Fruit fly (Drosophila melanogaster) whole organism, embryonic: ENCODE data around the gene CG11581.

ENCODE experiments used
- BEAF-32 ChIP-seq: fragments of 200-800 bp; sonication (Bioruptor generic); optimal IDR thresholded peaks from 3 replicates; lab custom pipeline; 2017; ENCODE audit warnings: missing biosample characterization, missing genetic modification characterization, mild to moderate bottlenecking, moderate library complexity, missing genetic modification reagents
- Blimp-1 ChIP-seq: fragments of 200-800 bp; sonication (Bioruptor generic); optimal IDR thresholded peaks from 3 replicates; lab custom pipeline; 2018; ENCODE audit warnings: missing biosample characterization, missing genetic modification characterization, mild to moderate bottlenecking, moderate library complexity, missing genetic modification reagents
- CG10209 ChIP-seq: fragments of 200-800 bp; sonication (Bioruptor generic); optimal IDR thresholded peaks from 3 replicates; lab custom pipeline; 2017; ENCODE audit warnings: missing biosample characterization, mild to moderate bottlenecking, missing genetic modification characterization, missing genetic modification reagents
- CG1024 ChIP-seq: fragments of 200-800 bp; sonication (Bioruptor generic); IDR thresholded peaks from 2 replicates; pipeline ENCODE4 v1.3.6; 2022; ENCODE audit warnings: missing biosample characterization, missing genetic modification characterization
- CG10959 ChIP-seq: fragments of 200-800 bp; sonication (Bioruptor generic); IDR thresholded peaks from 2 replicates; pipeline ENCODE4 v1.3.6; 2022; ENCODE audit warnings: missing biosample characterization, missing genetic modification characterization
- CG11696 ChIP-seq: fragments of 200-800 bp; sonication (Bioruptor generic); IDR thresholded peaks from 2 replicates; pipeline ENCODE4 v1.3.6; 2022; ENCODE audit warnings: missing biosample characterization, missing genetic modification characterization
- CG15601 ChIP-seq: fragments of 200-800 bp; sonication (Bioruptor generic); optimal IDR thresholded peaks from 3 replicates; lab custom pipeline; 2019; ENCODE audit warnings: missing biosample characterization, mild to moderate bottlenecking, missing genetic modification characterization, moderate library complexity
- CG17359 ChIP-seq: fragments of 200-800 bp; sonication (Bioruptor generic); optimal IDR thresholded peaks from 3 replicates; lab custom pipeline; 2018; ENCODE audit warnings: missing biosample characterization, mild to moderate bottlenecking, missing genetic modification characterization, moderate library complexity
- CG2875 ChIP-seq: fragments of 200-800 bp; sonication (Bioruptor generic); optimal IDR thresholded peaks from 2 replicates; lab custom pipeline; 2017; ENCODE audit warnings: missing biosample characterization, mild to moderate bottlenecking, missing genetic modification characterization, missing genetic modification reagents
- CG3281 ChIP-seq: fragments of 200-800 bp; sonication (Bioruptor generic); optimal IDR thresholded peaks from 3 replicates; lab custom pipeline; 2017; ENCODE audit warnings: missing biosample characterization, mild to moderate bottlenecking, missing genetic modification characterization
- CG7372 ChIP-seq: fragments of 200-800 bp; sonication (Bioruptor generic); IDR thresholded peaks from 2 replicates; pipeline ENCODE4 v1.3.6; 2022; ENCODE audit warnings: missing biosample characterization, missing genetic modification characterization
- CG8281 ChIP-seq: fragments of 200-800 bp; sonication (Bioruptor generic); optimal IDR thresholded peaks from 2 replicates; lab custom pipeline; 2018; ENCODE audit warnings: missing biosample characterization, mild to moderate bottlenecking, missing genetic modification characterization, moderate library complexity
- Fer3 ChIP-seq: fragments of 200-800 bp; sonication (Bioruptor generic); optimal IDR thresholded peaks from 2 replicates; lab custom pipeline; 2018; ENCODE audit warnings: missing biosample characterization, mild to moderate bottlenecking, missing genetic modification characterization, moderate library complexity
- Med ChIP-seq: fragments of 200-800 bp; sonication (Bioruptor generic); peaks from one replicate; lab custom pipeline; 2016; ENCODE audit warnings: missing biosample characterization, missing genetic modification characterization, mild to moderate bottlenecking, inconsistent platforms, moderate library complexity
- NC2β ChIP-seq: fragments of 200-800 bp; sonication (Bioruptor generic); optimal IDR thresholded peaks from 2 replicates; lab custom pipeline; 2016; ENCODE audit warnings: missing biosample characterization, missing genetic modification characterization
- Rfx ChIP-seq: fragments of 200-800 bp; sonication (Bioruptor generic); IDR thresholded peaks from 2 replicates; pipeline ENCODE4 v1.3.6; 2022; ENCODE audit warnings: missing biosample characterization, missing genetic modification characterization
- Rx ChIP-seq: fragments of 200-800 bp; sonication (Bioruptor generic); IDR thresholded peaks from 2 replicates; pipeline ENCODE4 v1.3.6; 2022; ENCODE audit warnings: missing biosample characterization, missing genetic modification characterization
- Ssrp ChIP-seq: fragments of 200-800 bp; sonication (Bioruptor generic); optimal IDR thresholded peaks from 2 replicates; lab custom pipeline; 2018; ENCODE audit warnings: missing biosample characterization, mild to moderate bottlenecking, missing genetic modification characterization, moderate library complexity
- Trl ChIP-seq, 3 experiments: fragments of >200 bp in 2 of 3; fragments of 200-800 bp in 1 of 3; sonication (Bioruptor generic) in 1 of 3; optimal IDR thresholded peaks; 2 replicates in 1 of 3; 3 replicates in 2 of 3; lab custom pipeline; 2016 to 2017; ENCODE audit warnings: missing biosample characterization in 1 of 3, missing genetic modification characterization in 1 of 3
- bcd ChIP-seq: fragments of 200-800 bp; sonication (Bioruptor generic); optimal IDR thresholded peaks from 2 replicates; lab custom pipeline; 2017; ENCODE audit warnings: missing biosample characterization, mild to moderate bottlenecking, missing genetic modification characterization
- chif ChIP-seq, 2 experiments: fragments of 200-800 bp; sonication (Bioruptor generic); optimal IDR thresholded peaks; 3 replicates each; lab custom pipeline; 2016; ENCODE audit warnings: missing biosample characterization in 2 of 2, missing genetic modification characterization in 2 of 2
- corto ChIP-seq: fragments of 200-800 bp; sonication (Bioruptor generic); optimal IDR thresholded peaks from 2 replicates; lab custom pipeline; 2016; ENCODE audit warnings: missing biosample characterization, mild to moderate bottlenecking, missing genetic modification characterization, moderate library complexity
- crc ChIP-seq: fragments of 200-800 bp; sonication (Bioruptor generic); optimal IDR thresholded peaks from 2 replicates; lab custom pipeline; 2016; ENCODE audit warnings: missing biosample characterization, missing genetic modification characterization
- croc ChIP-seq: fragments of 200-800 bp; sonication (Bioruptor generic); conservative IDR thresholded peaks from 3 replicates; pipeline ENCODE4 v1.3.6; 2022; ENCODE audit warnings: missing biosample characterization, missing genetic modification characterization
- eve ChIP-seq, 2 experiments: fragments of >200 bp; optimal IDR thresholded peaks; 2 replicates each; lab custom pipeline; 2017; ENCODE audit warnings: missing biosample characterization in 2 of 2, missing genetic modification characterization in 2 of 2
- exex ChIP-seq: fragments of 200-800 bp; sonication (Bioruptor generic); optimal IDR thresholded peaks from 4 replicates; lab custom pipeline; 2018; ENCODE audit warnings: missing biosample characterization, mild to moderate bottlenecking, missing genetic modification characterization, moderate library complexity
- fd96Cb ChIP-seq: fragments of 200-800 bp; sonication (Bioruptor generic); optimal IDR thresholded peaks from 2 replicates; lab custom pipeline; 2018; ENCODE audit warnings: missing biosample characterization, mild to moderate bottlenecking, missing genetic modification characterization, moderate library complexity
- gem ChIP-seq: fragments of 200-800 bp; sonication (Bioruptor generic); optimal IDR thresholded peaks from 2 replicates; lab custom pipeline; 2019; ENCODE audit warnings: missing biosample characterization, mild to moderate bottlenecking, missing genetic modification characterization, moderate library complexity
- grau ChIP-seq: fragments of 200-800 bp; optimal IDR thresholded peaks from 3 replicates; lab custom pipeline; 2019; ENCODE audit warnings: missing biosample characterization, mild to moderate bottlenecking, missing genetic modification characterization, moderate library complexity
- ind ChIP-seq: fragments of 200-800 bp; sonication (Bioruptor generic); optimal IDR thresholded peaks from 3 replicates; lab custom pipeline; 2016; ENCODE audit warnings: missing biosample characterization, missing genetic modification characterization
- lbe ChIP-seq: fragments of 200-800 bp; sonication (Bioruptor generic); optimal IDR thresholded peaks from 2 replicates; lab custom pipeline; 2016; ENCODE audit warnings: missing biosample characterization, mild to moderate bottlenecking, missing genetic modification characterization
- mld ChIP-seq: fragments of 200-800 bp; sonication (Bioruptor generic); IDR thresholded peaks from 3 replicates; pipeline ENCODE4 v1.3.6; 2022; ENCODE audit warnings: missing biosample characterization, missing genetic modification characterization; ENCODE audit not compliant: partially characterized antibody
- org-1 ChIP-seq: fragments of 200-800 bp; sonication (Bioruptor generic); optimal IDR thresholded peaks from 2 replicates; lab custom pipeline; 2017; ENCODE audit warnings: missing biosample characterization, missing genetic modification characterization
- pros ChIP-seq: fragments of 200-800 bp; sonication (Bioruptor generic); optimal IDR thresholded peaks from 3 replicates; lab custom pipeline; 2019; ENCODE audit warnings: missing biosample characterization, mild to moderate bottlenecking, missing genetic modification characterization, moderate library complexity
- sd ChIP-seq: fragments of 200-800 bp; sonication (Bioruptor generic); optimal IDR thresholded peaks from 3 replicates; lab custom pipeline; 2018; ENCODE audit warnings: missing biosample characterization, mild to moderate bottlenecking, missing genetic modification characterization, moderate library complexity
- sens ChIP-seq: fragments of 200-800 bp; sonication (Bioruptor generic); peaks from one replicate; lab custom pipeline; 2016; ENCODE audit warnings: missing biosample characterization, missing genetic modification characterization
- slp2 ChIP-seq: fragments of 200-800 bp; sonication (Bioruptor generic); optimal IDR thresholded peaks from 2 replicates; lab custom pipeline; 2016; ENCODE audit warnings: missing biosample characterization, missing genetic modification characterization
- sqz ChIP-seq: fragments of 200-800 bp; sonication (Bioruptor generic); optimal IDR thresholded peaks from 3 replicates; lab custom pipeline; 2018; ENCODE audit warnings: missing biosample characterization, mild to moderate bottlenecking, missing genetic modification characterization
- tgo ChIP-seq: fragments of 200-800 bp; sonication (Bioruptor generic); IDR thresholded peaks from 3 replicates; pipeline ENCODE4 v1.3.6; 2022; ENCODE audit warnings: missing biosample characterization, missing genetic modification characterization
- tup ChIP-seq: fragments of 200-800 bp; sonication (Bioruptor generic); optimal IDR thresholded peaks from 2 replicates; lab custom pipeline; 2016; ENCODE audit warnings: missing biosample characterization, mild to moderate bottlenecking, missing genetic modification characterization, moderate library complexity
- z ChIP-seq: fragments of 200-800 bp; sonication (Bioruptor generic); IDR thresholded peaks from 3 replicates; pipeline ENCODE4 v1.3.6; 2022; ENCODE audit warnings: missing biosample characterization, missing genetic modification characterization
- zf30C ChIP-seq: fragments of 200-800 bp; sonication (Bioruptor generic); optimal IDR thresholded peaks from 3 replicates; lab custom pipeline; 2018; ENCODE audit warnings: missing biosample characterization, mild to moderate bottlenecking, missing genetic modification characterization

The CG11581 gene

dm6 chrX:14208426-14209208 is 31.9 kb downstream of the CG11581 start (continued):
- TF ChIP-seq tup (GFP tag; lab: Kevin White, UChicago) (no peak), tgo (GFP tag; lab: Robert Waterston, UW) (0 out of 3 replicates have a peak, but pooled peaks have one; percentile 31), bcd (peak; percentile 50), CG1024 (GFP tag; lab: Robert Waterston, UW) (peak; percentile 55; the same call in 1 of the 2 replicates), croc (GFP tag; lab: Robert Waterston, UW) (no peak), z (GFP tag; lab: Robert Waterston, UW) (no peak), Fer3 (tag; lab: Kevin White, UChicago) (peak; percentile 35), CG15601 (tag; lab: Kevin White, UChicago) (peak; percentile 64), CG2875 (GFP tag; lab: Kevin White, UChicago) (peak; percentile 19), slp2 (GFP tag; lab: Kevin White, UChicago) (peak; percentile 31), Trl (optimal IDR thresholded peaks at IDR 0.05; lab: Kevin White, UChicago) (peak; percentile 16 to 22), Trl (GFP tag; optimal IDR thresholded peaks at IDR 0.05; lab: Kevin White, UChicago) (peak; percentile 20), ind (GFP tag; lab: Kevin White, UChicago) (peak; percentile 46), CG10959 (GFP tag; lab: Robert Waterston, UW) (peak; percentile 29; the same call in 1 of the 2 replicates), CG11696 (GFP tag; lab: Robert Waterston, UW) (peak; percentile 94), CG17359 (tag; lab: Kevin White, UChicago) (peak; percentile 82), crc (GFP tag; lab: Kevin White, UChicago) (peak; percentile 1), Rfx (GFP tag; lab: Robert Waterston, UW) (peak; percentile 15; the same call in 1 of the 2 replicates), lbe (GFP tag; lab: Kevin White, UChicago) (no peak), BEAF-32 (GFP tag; lab: Kevin White, UChicago) (no peak), org-1 (GFP tag; lab: Kevin White, UChicago) (peak; percentile 27), pros (GFP tag; lab: Kevin White, UChicago) (peak; percentile 15), fd96Cb (tag; lab: Kevin White, UChicago) (peak; percentile 71), Rx (GFP tag; lab: Robert Waterston, UW) (no peak), CG7372 (GFP tag; lab: Robert Waterston, UW) (0 out of 2 replicates have a peak, but pooled peaks have one; percentile 29)

DNA sequence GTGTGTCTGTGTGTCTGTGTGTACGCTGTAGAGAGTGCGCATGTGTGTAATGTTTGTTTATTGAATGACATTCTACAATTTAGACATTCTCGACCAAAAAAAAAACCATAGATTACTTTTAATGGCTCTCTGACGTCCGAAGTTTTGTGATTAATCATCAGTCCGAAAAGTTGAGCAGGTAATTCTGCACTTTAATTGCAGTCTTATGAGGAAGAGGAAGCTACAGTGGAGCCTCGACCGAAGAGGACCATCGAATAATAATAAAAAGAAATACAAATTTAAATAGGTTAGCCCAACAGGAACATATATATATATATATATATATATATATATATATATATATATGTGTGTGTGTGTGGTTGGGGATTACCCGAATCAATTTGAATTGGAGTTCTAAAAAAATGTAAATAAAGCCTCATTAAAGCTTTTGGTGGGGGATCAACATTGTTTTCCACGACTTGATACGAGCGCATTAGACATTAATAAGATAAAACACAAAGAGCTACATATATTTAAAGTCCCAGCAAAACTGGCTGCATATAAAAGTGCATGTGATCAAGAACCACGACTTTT is 32.6 kb downstream of the CG11581 start:
- TF ChIP-seq gem (tag; lab: Kevin White, UChicago) = peak; percentile 6
- TF ChIP-seq Ssrp = peak; percentile 21
- no peak for TF ChIP-seq zf30C (GFP tag; lab: Kevin White, UChicago)
- peak; percentile 6 for TF ChIP-seq CG3281 (GFP tag; lab: Kevin White, UChicago)
- TF ChIP-seq CG8281 = peak; percentile 0
- no peak for TF ChIP-seq Blimp-1 (GFP tag; lab: Kevin White, UChicago)
- TF ChIP-seq eve (GFP tag; optimal IDR thresholded peaks at IDR 0.05; lab: Kevin White, UChicago) = peak in 1 of 2 experiments; percentile 34
- TF ChIP-seq mld (GFP tag; lab: Robert Waterston, UW) = no peak
- TF ChIP-seq sqz (GFP tag; lab: Kevin White, UChicago) = peak; percentile 68
- peak; percentile 69 for TF ChIP-seq Med
- TF ChIP-seq corto (GFP tag; lab: Kevin White, UChicago) = no peak
- TF ChIP-seq chif (GFP tag; optimal IDR thresholded peaks at IDR 0.05; lab: Kevin White, UChicago) = no peak
- peak; percentile 69 for TF ChIP-seq sd (tag; lab: Kevin White, UChicago)
- peak; percentile 46 for TF ChIP-seq grau (tag; lab: Kevin White, UChicago)
- peak; percentile 16 for TF ChIP-seq exex
- TF ChIP-seq CG10209 (GFP tag; lab: Kevin White, UChicago) = no peak
- peak; percentile 78 for TF ChIP-seq sens
- TF ChIP-seq NC2β (GFP tag; lab: Kevin White, UChicago) = no peak
- TF ChIP-seq, all 482 proteins: peak for 11
